Fruit fly (Drosophila melanogaster) whole organism, adult: ENCODE measurements around the gene CG1647.

Experiments used
- CG11617 ChIP-seq: fragments of 200-800 bp; sonication (Bioruptor generic); optimal IDR thresholded peaks from 2 replicates; lab custom pipeline; 2017; ENCODE audit warnings: mild to moderate bottlenecking, missing biosample characterization, missing genetic modification reagents, missing genetic modification characterization
- CG14711 ChIP-seq: fragments of 200-800 bp; sonication (Bioruptor generic); optimal IDR thresholded peaks from 2 replicates; lab custom pipeline; 2018; ENCODE audit warnings: missing biosample characterization, mild to moderate bottlenecking, missing genetic modification characterization, moderate library complexity
- CG33017 ChIP-seq: fragments of 200-800 bp; sonication (Bioruptor generic); optimal IDR thresholded peaks from 2 replicates; lab custom pipeline; 2018; ENCODE audit warnings: missing biosample characterization, mild to moderate bottlenecking, missing genetic modification characterization, moderate library complexity
- CG5204 ChIP-seq: fragments of 200-800 bp; sonication (Bioruptor generic); optimal IDR thresholded peaks from 2 replicates; lab custom pipeline; 2016; ENCODE audit warnings: missing biosample characterization, missing genetic modification characterization
- CG7101 ChIP-seq: fragments of 200-800 bp; sonication (Bioruptor generic); optimal IDR thresholded peaks from 2 replicates; lab custom pipeline; 2018; ENCODE audit warnings: missing biosample characterization, mild to moderate bottlenecking, missing genetic modification characterization, moderate library complexity
- bab1 ChIP-seq: fragments of 200-800 bp; sonication (Bioruptor generic); optimal IDR thresholded peaks from 3 replicates; lab custom pipeline; 2019; ENCODE audit warnings: missing biosample characterization, mild to moderate bottlenecking, missing genetic modification characterization, moderate library complexity
- cic ChIP-seq: fragments of 200-800 bp; sonication (Bioruptor generic); optimal IDR thresholded peaks from 2 replicates; lab custom pipeline; 2017; ENCODE audit warnings: missing biosample characterization, mild to moderate bottlenecking, missing genetic modification characterization, moderate library complexity
- cnc ChIP-seq, 2 experiments: fragments of >200 bp; optimal IDR thresholded peaks; 2 replicates each; lab custom pipeline; 2017
- ovo ChIP-seq: fragments of 200-800 bp; sonication (Bioruptor generic); optimal IDR thresholded peaks from 2 replicates; lab custom pipeline; 2016; ENCODE audit warnings: missing biosample characterization, missing genetic modification characterization

DNA sequence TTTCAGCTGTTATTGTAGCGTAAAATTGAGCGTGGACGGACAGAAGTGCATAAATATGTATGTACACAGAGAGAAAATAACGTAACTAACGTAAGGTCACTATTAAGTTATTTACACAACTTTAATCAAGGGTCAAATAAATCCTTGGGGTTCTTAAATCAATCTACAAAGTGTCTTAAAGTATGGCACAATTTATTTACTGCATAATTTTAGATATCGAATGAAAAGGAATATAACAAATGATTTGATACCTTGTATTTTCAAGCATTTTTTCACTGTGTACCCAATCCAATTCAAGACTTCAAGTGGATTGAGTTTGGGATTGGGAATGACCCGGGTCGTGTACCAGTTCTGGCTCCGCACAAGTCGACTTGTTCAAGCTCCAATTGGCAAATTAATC is 21.9 kb downstream of the CG1647 start:
- TF ChIP-seq CG11617 (GFP tag; lab: Kevin White, UChicago) = no peak
- no peak for TF ChIP-seq ovo (GFP tag; lab: Kevin White, UChicago)
- TF ChIP-seq cic (GFP tag; lab: Kevin White, UChicago) = no peak
- TF ChIP-seq CG7101 (tag; lab: Kevin White, UChicago) = no peak
- no peak for TF ChIP-seq CG33017 (tag; lab: Kevin White, UChicago)
- no peak for TF ChIP-seq cnc (optimal IDR thresholded peaks at IDR 0.05; lab: Kevin White, UChicago)
- no peak for TF ChIP-seq CG5204 (GFP tag; lab: Kevin White, UChicago)
- TF ChIP-seq bab1 (GFP tag; lab: Kevin White, UChicago) = no peak
- no peak for TF ChIP-seq CG14711 (tag; lab: Kevin White, UChicago)
